Worm (Caenorhabditis elegans): ENCODE data around the gene F42A9.8.

- no peak for TF ChIP-seq sptf-1 (tag; optimal IDR thresholded peaks at IDR 0.05)
- TF ChIP-seq snpc-4 (tag; optimal IDR thresholded peaks at IDR 0.05) = no peak
- no peak for TF ChIP-seq ces-1 (GFP tag; optimal IDR thresholded peaks at IDR 0.05)
- no peak for TF ChIP-seq blmp-1 (tag; optimal IDR thresholded peaks at IDR 0.05)
- TF ChIP-seq unc-62 (GFP tag; optimal IDR thresholded peaks at IDR 0.05) = no peak
- no peak for TF ChIP-seq pha-4 (tag; optimal IDR thresholded peaks at IDR 0.05)
- no peak for TF ChIP-seq nhr-76 (tag; optimal IDR thresholded peaks at IDR 0.05)
- TF ChIP-seq lin-32 (GFP tag; optimal IDR thresholded peaks at IDR 0.05) = no peak
- TF ChIP-seq nhr-237 (tag; optimal IDR thresholded peaks at IDR 0.05) = no peak
- TF ChIP-seq nhr-28 (tag; optimal IDR thresholded peaks at IDR 0.05) = no peak
- no peak for TF ChIP-seq sem-2 (GFP tag; optimal IDR thresholded peaks at IDR 0.05)
- TF ChIP-seq unc-39 (tag; optimal IDR thresholded peaks at IDR 0.05) = no peak
- no peak for TF ChIP-seq nhr-2 (tag; optimal IDR thresholded peaks at IDR 0.05)
These were observed at the start of gene F42A9.8 for ce11 chrIV:8618698-8619097.
